Fruit fly (Drosophila melanogaster) whole organism: Measurements from ENCODE around the gene CG1074.

Source experiments
- CG8478 ChIP-seq: fragments of >200 bp; optimal IDR thresholded peaks from 2 replicates; lab custom pipeline; 2018; ENCODE audit warnings: inconsistent platforms
- Dll ChIP-seq: fragments of >200 bp; optimal IDR thresholded peaks from 2 replicates; lab custom pipeline; 2017
- EcR ChIP-seq, 2 experiments: fragments of >200 bp; optimal IDR thresholded peaks; 2 replicates each; lab custom pipeline; 2017; ENCODE audit warnings: missing biosample characterization in 2 of 2, missing genetic modification characterization in 2 of 2, missing genetic modification reagents in 2 of 2
- pan ChIP-seq: fragments of >200 bp; optimal IDR thresholded peaks from 2 replicates; lab custom pipeline; 2017
- psq ChIP-seq: fragments of >200 bp; optimal IDR thresholded peaks from 2 replicates; lab custom pipeline; 2017
- usp ChIP-seq: fragments of >200 bp; optimal IDR thresholded peaks from 2 replicates; lab custom pipeline; 2017; ENCODE audit warnings: missing biosample characterization, missing genetic modification characterization, mixed read lengths

CG1074 gene

DNA sequence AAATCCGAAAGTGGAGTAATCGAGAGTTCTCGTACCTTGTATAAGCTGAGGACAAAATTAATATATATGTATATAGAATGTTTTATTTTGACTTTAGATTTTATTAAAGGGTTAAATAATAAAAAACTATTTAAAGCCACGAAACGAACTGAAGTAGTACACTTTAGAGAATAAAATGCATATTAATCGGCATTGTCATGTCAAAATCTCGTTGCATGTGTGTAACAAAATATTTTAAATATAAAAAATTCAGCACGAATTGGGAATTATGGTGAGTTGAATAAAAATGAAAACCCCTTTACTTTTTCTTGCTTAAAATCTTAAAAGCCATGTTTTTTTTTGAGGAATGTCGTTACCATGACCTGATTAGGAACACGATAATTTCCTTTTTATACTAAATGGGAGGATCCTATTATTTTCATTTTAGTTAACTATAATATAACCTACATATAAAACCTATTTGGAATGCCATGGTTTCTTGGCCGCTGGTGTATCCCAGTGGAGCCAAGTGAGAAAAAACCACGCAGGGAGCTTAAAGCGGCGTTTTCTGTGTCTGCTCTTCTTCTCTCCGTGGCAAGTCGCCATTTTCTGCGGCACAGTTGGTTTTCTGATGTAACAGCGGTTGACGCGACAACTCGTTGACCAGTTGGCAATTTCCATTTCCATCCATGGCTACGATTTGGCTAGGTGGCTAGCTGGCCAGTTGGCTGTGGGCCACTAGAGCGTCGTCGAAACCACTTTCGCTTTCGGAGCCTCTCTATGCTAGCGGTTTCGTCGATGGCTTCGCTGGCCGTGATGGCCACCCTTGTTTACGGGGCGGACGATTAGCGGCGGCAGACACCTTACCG lies 38.3 kb downstream of the CG1074 start:
- TF ChIP-seq Dll (lab: Kevin White, UChicago) (no peak), EcR (GFP tag; optimal IDR thresholded peaks at IDR 0.05; lab: Kevin White, UChicago) (no peak), psq (lab: Kevin White, UChicago) (no peak)

DNA sequence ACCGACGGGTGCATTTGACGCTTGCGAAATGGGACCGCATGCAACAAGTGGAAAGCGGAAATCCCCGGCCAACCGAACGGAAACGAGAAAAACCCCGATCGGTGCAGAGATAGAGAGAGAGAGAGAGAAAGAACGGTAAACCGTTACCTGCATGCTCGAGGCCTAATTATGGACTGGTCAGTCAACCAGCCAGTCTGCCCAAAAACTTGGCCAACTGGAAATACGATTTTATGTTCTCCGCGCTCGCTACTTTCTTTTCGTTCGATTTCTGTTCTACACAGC lies 38.9 kb downstream of the CG1074 start:
- no peak for TF ChIP-seq psq (lab: Kevin White, UChicago)
- TF ChIP-seq pan = no peak
- peak in 1 of 2 experiments; percentile 0 for TF ChIP-seq EcR (GFP tag; optimal IDR thresholded peaks at IDR 0.05; lab: Kevin White, UChicago)
- TF ChIP-seq usp = no peak
- no peak for TF ChIP-seq CG8478 (lab: Kevin White, UChicago)
- TF ChIP-seq Dll (lab: Kevin White, UChicago) = no peak

DNA sequence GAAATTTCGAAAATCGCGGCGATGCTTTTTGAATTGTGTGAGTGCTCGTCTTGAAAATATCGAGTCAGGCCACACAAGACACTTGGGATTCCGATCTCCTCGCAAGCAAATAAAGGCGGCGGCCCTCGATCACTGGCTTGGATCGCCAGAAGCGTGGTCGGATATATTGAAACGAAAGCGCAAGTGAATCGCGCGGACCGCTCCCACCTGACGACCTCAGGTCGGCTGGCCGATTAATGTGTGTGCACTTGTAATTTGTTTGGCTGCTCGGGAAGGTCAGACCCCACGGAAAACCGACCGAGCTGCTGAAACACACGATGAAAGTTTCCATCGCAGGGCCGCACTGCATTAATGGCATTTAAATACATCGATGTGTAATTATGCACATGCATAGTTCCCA lies 41.6 kb downstream of the CG1074 start:
- TF ChIP-seq pan (no peak), usp (no peak), CG8478 (lab: Kevin White, UChicago) (no peak)

DNA sequence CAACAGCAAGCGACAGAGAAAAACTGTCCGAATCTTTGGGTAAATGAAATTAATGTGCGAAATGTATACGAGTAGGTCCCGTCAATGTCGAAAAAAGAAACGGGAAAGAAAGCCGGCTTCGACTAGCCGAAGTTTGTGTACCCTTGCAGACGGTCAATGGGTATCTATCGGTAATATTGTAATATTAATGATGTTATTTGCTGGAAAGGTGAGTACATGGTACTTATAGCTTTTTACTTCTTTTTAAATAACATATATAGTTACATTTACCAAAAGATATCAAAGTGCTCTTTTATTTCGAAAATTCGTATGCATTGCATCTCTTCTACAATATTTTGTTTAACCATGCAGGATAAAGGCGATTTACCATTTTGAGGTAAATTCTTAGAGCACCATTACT lies 42.2 kb downstream of the CG1074 start:
- TF ChIP-seq Dll (lab: Kevin White, UChicago) = no peak
- TF ChIP-seq psq (lab: Kevin White, UChicago) = no peak
- no peak for TF ChIP-seq pan
- TF ChIP-seq CG8478 (lab: Kevin White, UChicago) = no peak
- TF ChIP-seq usp = no peak
- TF ChIP-seq EcR (GFP tag; optimal IDR thresholded peaks at IDR 0.05; lab: Kevin White, UChicago) = no peak

DNA sequence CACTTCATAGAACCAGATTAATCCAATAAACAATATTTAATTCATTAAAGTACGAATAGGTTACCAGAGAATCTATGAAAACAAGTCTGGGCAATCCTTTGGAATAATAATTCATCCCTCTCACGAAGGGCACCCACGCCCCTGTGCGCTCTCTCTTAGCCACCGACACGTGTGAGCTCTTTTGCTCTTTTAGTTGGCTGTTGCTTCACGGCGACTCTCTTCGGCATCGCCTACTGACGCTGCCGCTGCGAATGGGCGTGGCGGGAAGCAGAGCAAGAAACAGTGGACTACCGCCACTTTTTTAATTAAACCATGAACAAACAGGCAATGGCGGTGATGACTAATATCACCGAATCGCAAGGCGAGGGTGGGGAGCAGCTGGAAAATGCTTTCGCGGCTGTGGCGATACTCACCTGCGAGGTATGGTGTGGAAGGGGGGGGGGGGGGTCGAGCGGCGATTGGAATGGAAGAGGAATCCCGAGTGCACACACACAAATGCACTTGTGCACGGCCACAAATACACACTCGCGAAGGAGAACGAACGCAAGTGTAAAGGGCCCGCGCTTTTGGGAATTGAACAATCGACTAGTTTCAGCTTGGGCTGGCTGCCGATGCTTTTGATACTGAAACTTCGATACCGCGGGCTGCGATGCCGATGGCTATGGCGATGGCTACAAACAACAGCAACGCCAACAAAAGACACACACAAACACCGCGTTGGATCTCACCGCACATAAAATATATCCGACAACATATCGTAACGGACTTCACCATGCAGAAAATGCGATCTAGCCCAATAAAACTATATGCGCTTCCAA lies 44.7 kb downstream of the CG1074 start:
- TF ChIP-seq Dll (lab: Kevin White, UChicago) (peak; percentile 81), EcR (GFP tag; optimal IDR thresholded peaks at IDR 0.05; lab: Kevin White, UChicago) (no peak), usp (no peak), psq (lab: Kevin White, UChicago) (no peak), pan (no peak)

DNA sequence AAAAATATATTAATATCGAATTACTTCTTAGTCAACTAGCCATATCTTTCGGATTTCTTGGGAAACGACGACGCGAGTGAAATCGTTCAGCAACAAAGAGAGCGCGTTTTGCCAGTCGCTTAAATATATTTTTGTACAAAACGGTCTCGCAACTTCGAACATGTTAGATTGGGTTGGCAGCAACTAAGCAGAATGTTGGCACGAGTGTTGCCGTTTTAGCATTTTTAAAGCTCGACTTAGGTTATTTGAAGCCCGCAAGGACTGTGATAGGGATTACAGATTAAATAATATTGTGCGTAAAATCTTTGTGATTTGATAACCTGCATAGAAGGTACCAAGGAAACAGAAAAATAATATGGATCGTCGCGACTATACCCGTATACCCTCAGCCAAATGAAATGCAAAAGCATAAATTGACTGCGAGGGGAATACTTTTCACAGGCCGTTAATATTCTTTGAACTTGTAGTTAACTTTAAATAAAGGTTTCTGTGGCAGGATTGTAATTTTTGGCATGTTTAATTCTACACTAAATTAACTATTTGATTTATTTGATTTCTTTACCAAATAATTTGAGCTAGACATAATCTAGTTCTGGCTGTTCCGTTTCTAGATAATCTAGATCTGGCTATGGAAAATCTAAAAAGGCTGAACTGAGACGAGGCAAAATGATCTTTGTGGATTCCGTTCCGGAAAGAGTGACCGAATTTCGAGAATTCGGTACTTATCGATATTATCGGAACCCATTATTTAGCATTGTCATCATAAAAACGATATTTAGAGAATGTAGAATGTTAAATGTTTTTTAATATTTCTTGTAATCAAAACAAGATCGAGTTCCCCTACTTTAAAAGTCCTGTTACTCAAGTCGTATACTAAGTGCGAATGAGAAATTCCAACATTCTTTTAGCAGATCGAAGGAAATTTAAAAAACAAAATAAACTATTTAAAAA lies 45.5 kb downstream of the CG1074 start, which contains the start of gene CG31523:
TSS of gene CG31523 (minus strand) at position 170 of the 951 bp plus-strand sequence.
- TF ChIP-seq psq (lab: Kevin White, UChicago) = no peak
- no peak for TF ChIP-seq pan
- TF ChIP-seq CG8478 (lab: Kevin White, UChicago) = no peak
- TF ChIP-seq usp = no peak
- no peak for TF ChIP-seq EcR (GFP tag; optimal IDR thresholded peaks at IDR 0.05; lab: Kevin White, UChicago)
- no peak for TF ChIP-seq Dll (lab: Kevin White, UChicago)

DNA sequence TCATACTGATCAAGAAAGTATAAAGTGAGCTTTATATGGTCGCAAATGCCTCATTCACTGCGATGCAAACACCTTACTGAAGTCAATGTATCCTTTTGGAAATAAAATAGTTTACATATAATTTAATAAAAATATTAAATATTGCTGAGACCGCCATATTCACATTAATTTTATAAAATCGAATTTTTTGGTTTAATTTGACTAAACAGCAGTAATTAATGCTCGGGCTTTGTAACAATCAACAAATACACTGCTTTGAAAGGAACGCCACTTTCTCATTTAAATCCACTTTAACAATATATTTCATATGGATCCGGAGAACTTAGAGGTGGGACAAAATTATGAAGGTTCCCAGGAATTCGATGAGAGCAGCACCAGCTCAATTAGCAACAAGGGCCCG lies 46.7 kb downstream of the CG1074 start, which contains the start of gene sac:
TSS of gene sac (plus strand) at position 301 of the 400 bp plus-strand sequence.
- TF ChIP-seq pan (no peak), CG8478 (lab: Kevin White, UChicago) (no peak), Dll (lab: Kevin White, UChicago) (no peak), psq (lab: Kevin White, UChicago) (no peak), usp (no peak), EcR (GFP tag; optimal IDR thresholded peaks at IDR 0.05; lab: Kevin White, UChicago) (no peak)

DNA sequence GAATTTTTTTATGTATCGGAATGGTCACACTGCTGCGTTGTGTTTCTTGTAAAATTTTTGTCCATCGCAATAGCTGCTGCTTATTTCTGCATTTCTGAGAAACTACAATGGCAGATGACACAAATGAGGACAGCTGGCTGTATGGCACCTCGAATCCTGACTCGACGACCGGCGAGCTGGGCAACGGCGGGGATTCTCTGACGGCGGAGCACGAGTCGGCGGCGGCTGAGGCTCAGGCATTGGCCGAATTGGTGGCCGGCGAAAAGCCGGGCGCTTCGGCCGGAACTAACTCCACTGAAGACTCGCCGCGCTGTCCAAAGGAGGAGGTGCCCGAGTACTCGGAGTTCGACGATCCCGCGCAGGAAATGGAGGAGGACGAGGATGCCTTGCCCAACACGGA lies 51.2 kb downstream of the CG1074 start, which contains the start of gene Fip1:
TSS of gene Fip1 (plus strand) at position 10 of the 400 bp plus-strand sequence.
- no peak for TF ChIP-seq usp
- no peak for TF ChIP-seq EcR (GFP tag; optimal IDR thresholded peaks at IDR 0.05; lab: Kevin White, UChicago)
- no peak for TF ChIP-seq psq (lab: Kevin White, UChicago)
- no peak for TF ChIP-seq pan
- TF ChIP-seq CG8478 (lab: Kevin White, UChicago) = no peak
- no peak for TF ChIP-seq Dll (lab: Kevin White, UChicago)
